Worm (Caenorhabditis elegans) whole organism, L1 larva: ENCODE results near the gene srg-45.
A peak's percentile ranks its signal among the peaks of the same experiment; 100 is the strongest.

Source experiments
- C16A3.4 ChIP-seq: fragments of 150-350 bp; optimal IDR thresholded peaks from 2 replicates; lab custom pipeline; 2014; ENCODE audit warnings: missing biosample characterization, missing genetic modification characterization
- F16B12.6 ChIP-seq: fragments of 150-350 bp; optimal IDR thresholded peaks from 2 replicates; lab custom pipeline; 2014; ENCODE audit warnings: missing biosample characterization, missing genetic modification characterization
- aly-2 ChIP-seq: fragments of 150-350 bp; optimal IDR thresholded peaks from 2 replicates; lab custom pipeline; 2014; ENCODE audit warnings: missing biosample characterization, missing genetic modification characterization
- ceh-82 ChIP-seq, 3 experiments: fragments of 150-350 bp in 1 of 3; sonication (generic microtip) in 2 of 3; optimal IDR thresholded peaks; 2 replicates each; lab custom pipeline; 2014 to 2017; ENCODE audit warnings: missing biosample characterization in 3 of 3, missing genetic modification characterization in 3 of 3
- ceh-90 ChIP-seq: sonication (generic microtip); optimal IDR thresholded peaks from 2 replicates; lab custom pipeline; 2016; ENCODE audit warnings: missing genetic modification characterization, missing compliant biosample characterization
- ces-1 ChIP-seq: fragments of 150-350 bp; optimal IDR thresholded peaks from 2 replicates; lab custom pipeline; 2014; ENCODE audit warnings: missing biosample characterization, missing genetic modification reagents, missing genetic modification characterization
- dpl-1 ChIP-seq, 3 experiments: fragments of 150-350 bp in 2 of 3; sonication (generic microtip) in 1 of 3; optimal IDR thresholded peaks; 2 replicates each; lab custom pipeline; 2014 to 2017; ENCODE audit warnings: missing biosample characterization in 3 of 3, missing genetic modification characterization in 3 of 3, missing genetic modification reagents in 3 of 3
- efl-1 ChIP-seq, 4 experiments: fragments of 150-350 bp; optimal IDR thresholded peaks in 3 of 4; peaks in 1 of 4; 1 replicate in 1 of 4; 2 replicates in 3 of 4; lab custom pipeline; 2014; ENCODE audit warnings: missing biosample characterization in 2 of 4, missing genetic modification characterization in 2 of 4, missing genetic modification reagents in 2 of 4
- efl-3 ChIP-seq: fragments of 200-800 bp; sonication (Bioruptor generic); optimal IDR thresholded peaks from 2 replicates; lab custom pipeline; 2018; ENCODE audit warnings: mild to moderate bottlenecking, missing genetic modification characterization, missing compliant biosample characterization
- egl-13 ChIP-seq: sonication (generic microtip); optimal IDR thresholded peaks from 2 replicates; lab custom pipeline; 2016; ENCODE audit warnings: missing genotype, missing genetic modification reagents, missing genetic modification characterization, missing compliant biosample characterization
- egl-27 ChIP-seq, 2 experiments: fragments of 150-350 bp in 1 of 2; sonication (generic microtip); optimal IDR thresholded peaks; 3 replicates each; lab custom pipeline; 2017 to 2018; ENCODE audit warnings: missing biosample characterization in 2 of 2, missing genetic modification characterization in 2 of 2, missing genetic modification reagents in 2 of 2
- elt-2 ChIP-seq: sonication (generic microtip); optimal IDR thresholded peaks from 2 replicates; lab custom pipeline; 2016; ENCODE audit warnings: missing genetic modification characterization, mild to moderate bottlenecking, inconsistent platforms, missing compliant biosample characterization, missing genetic modification reagents
- ets-5 ChIP-seq: fragments of 200-800 bp; sonication (Bioruptor generic); IDR thresholded peaks from 2 replicates; pipeline ENCODE4 v1.3.6; 2022; ENCODE audit warnings: missing genetic modification characterization, missing compliant biosample characterization
- fkh-4 ChIP-seq: sonication (generic microtip); optimal IDR thresholded peaks from 2 replicates; lab custom pipeline; 2016; ENCODE audit warnings: missing compliant biosample characterization, missing genetic modification characterization, borderline replicate concordance
- hlh-17 ChIP-seq: fragments of 200-800 bp; sonication (Bioruptor generic); optimal IDR thresholded peaks from 2 replicates; lab custom pipeline; 2018; ENCODE audit warnings: missing genetic modification characterization, mild to moderate bottlenecking, missing compliant biosample characterization, moderate library complexity, borderline replicate concordance
- hlh-4 ChIP-seq: sonication (generic microtip); optimal IDR thresholded peaks from 2 replicates; lab custom pipeline; 2016; ENCODE audit warnings: mild to moderate bottlenecking, missing genetic modification characterization, missing compliant biosample characterization
- hpl-2 ChIP-seq: fragments of 150-350 bp; optimal IDR thresholded peaks from 2 replicates; lab custom pipeline; 2014; ENCODE audit warnings: missing biosample characterization, missing genetic modification reagents, missing genetic modification characterization
- irx-1 ChIP-seq: sonication (generic microtip); optimal IDR thresholded peaks from 2 replicates; lab custom pipeline; 2016; ENCODE audit warnings: missing genetic modification characterization, missing compliant biosample characterization
- jun-1 ChIP-seq: fragments of 150-350 bp; optimal IDR thresholded peaks from 2 replicates; lab custom pipeline; 2014; ENCODE audit warnings: missing biosample characterization, missing genetic modification reagents, missing genetic modification characterization
- lin-14 ChIP-seq: fragments of 200-800 bp; sonication (Bioruptor generic); optimal IDR thresholded peaks from 2 replicates; lab custom pipeline; 2018; ENCODE audit warnings: mild to moderate bottlenecking, missing genetic modification characterization, moderate library complexity, missing compliant biosample characterization
- lin-15B ChIP-seq: fragments of 150-350 bp; sonication (generic microtip); optimal IDR thresholded peaks from 3 replicates; lab custom pipeline; 2014; ENCODE audit warnings: missing biosample characterization, missing genetic modification characterization
- lin-35 ChIP-seq, 2 experiments: fragments of 150-350 bp; optimal IDR thresholded peaks; 2 replicates each; lab custom pipeline; 2014; ENCODE audit warnings: missing biosample characterization in 2 of 2, missing genetic modification characterization in 2 of 2, missing genetic modification reagents in 2 of 2
- lin-39 ChIP-seq: fragments of 150-350 bp; optimal IDR thresholded peaks from 2 replicates; lab custom pipeline; 2014; ENCODE audit warnings: missing biosample characterization, missing genetic modification reagents, missing genetic modification characterization
- lir-3 ChIP-seq: sonication (generic microtip); optimal IDR thresholded peaks from 2 replicates; lab custom pipeline; 2016; ENCODE audit warnings: mild to moderate bottlenecking, missing genetic modification characterization, moderate library complexity, missing compliant biosample characterization; ENCODE audit not compliant: poor library complexity
- lsy-2 ChIP-seq, 2 experiments: fragments of 150-350 bp; optimal IDR thresholded peaks; 2 replicates each; lab custom pipeline; 2014; ENCODE audit warnings: missing biosample characterization in 2 of 2, missing genetic modification characterization in 2 of 2
- mab-9 ChIP-seq: fragments of 200-800 bp; sonication (Bioruptor generic); IDR thresholded peaks from 2 replicates; pipeline ENCODE4 v1.3.6; 2022; ENCODE audit warnings: missing genetic modification reagents, missing genetic modification characterization, missing compliant biosample characterization
- mdl-1 ChIP-seq, 2 experiments: fragments of 150-350 bp; optimal IDR thresholded peaks; 2 replicates each; lab custom pipeline; 2014 to 2017; ENCODE audit warnings: missing biosample characterization in 2 of 2, missing genetic modification characterization in 2 of 2, inconsistent platforms in 1 of 2
- mef-2 ChIP-seq: fragments of 150-350 bp; optimal IDR thresholded peaks from 2 replicates; lab custom pipeline; 2014; ENCODE audit warnings: missing biosample characterization, missing genetic modification characterization
- nhr-11 ChIP-seq: fragments of 150-350 bp; optimal IDR thresholded peaks from 2 replicates; lab custom pipeline; 2014; ENCODE audit warnings: missing biosample characterization, missing genetic modification characterization
- nhr-19 ChIP-seq: fragments of 200-800 bp; sonication (Bioruptor generic); conservative IDR thresholded peaks from 2 replicates; pipeline ENCODE4 v1.3.6; 2022; ENCODE audit warnings: missing genetic modification characterization, missing compliant biosample characterization
- nhr-20 ChIP-seq: sonication (generic microtip); optimal IDR thresholded peaks from 2 replicates; lab custom pipeline; 2016; ENCODE audit warnings: mild to moderate bottlenecking, missing genetic modification characterization, missing compliant biosample characterization
- nhr-237 ChIP-seq: fragments of 150-350 bp; optimal IDR thresholded peaks from 2 replicates; lab custom pipeline; 2014; ENCODE audit warnings: missing biosample characterization, missing genetic modification characterization
- nhr-28 ChIP-seq: fragments of 150-350 bp; optimal IDR thresholded peaks from 2 replicates; lab custom pipeline; 2014; ENCODE audit warnings: missing biosample characterization, missing genetic modification characterization
- nhr-47 ChIP-seq: sonication (generic microtip); optimal IDR thresholded peaks from 2 replicates; lab custom pipeline; 2016; ENCODE audit warnings: mild to moderate bottlenecking, missing genetic modification characterization, moderate library complexity, missing compliant biosample characterization
- nhr-71 ChIP-seq: sonication (generic microtip); optimal IDR thresholded peaks from 2 replicates; lab custom pipeline; 2016; ENCODE audit warnings: mild to moderate bottlenecking, missing genetic modification characterization, moderate library complexity, missing compliant biosample characterization
- nhr-85 ChIP-seq: sonication (generic microtip); peaks from one replicate; lab custom pipeline; 2016; ENCODE audit warnings: missing genetic modification characterization, inconsistent platforms, missing compliant biosample characterization
- nhr-90 ChIP-seq: sonication (generic microtip); optimal IDR thresholded peaks from 2 replicates; lab custom pipeline; 2016; ENCODE audit warnings: mild to moderate bottlenecking, missing genetic modification characterization, missing compliant biosample characterization; ENCODE audit not compliant: poor library complexity
- pax-3 ChIP-seq: fragments of 200-800 bp; sonication (Bioruptor generic); optimal IDR thresholded peaks from 2 replicates; lab custom pipeline; 2018; ENCODE audit warnings: mild to moderate bottlenecking, missing genetic modification characterization, moderate library complexity, missing compliant biosample characterization
- rnt-1 ChIP-seq: sonication (generic microtip); optimal IDR thresholded peaks from 2 replicates; lab custom pipeline; 2016; ENCODE audit warnings: mild to moderate bottlenecking, missing genetic modification characterization, moderate library complexity, missing compliant biosample characterization
- snu-23 ChIP-seq: sonication (generic microtip); optimal IDR thresholded peaks from 2 replicates; lab custom pipeline; 2016; ENCODE audit warnings: missing genetic modification characterization, missing compliant biosample characterization
- sptf-1 ChIP-seq: fragments of 150-350 bp; optimal IDR thresholded peaks from 2 replicates; lab custom pipeline; 2014; ENCODE audit warnings: missing biosample characterization, missing genetic modification characterization
- swsn-7 ChIP-seq: sonication (generic microtip); optimal IDR thresholded peaks from 2 replicates; lab custom pipeline; 2016; ENCODE audit warnings: missing genetic modification characterization, missing compliant biosample characterization
- tbx-2 ChIP-seq: sonication (generic microtip); optimal IDR thresholded peaks from 2 replicates; lab custom pipeline; 2016; ENCODE audit warnings: missing genetic modification characterization, missing compliant biosample characterization
- unc-130 ChIP-seq: fragments of 150-350 bp; optimal IDR thresholded peaks from 2 replicates; lab custom pipeline; 2017; ENCODE audit warnings: missing biosample characterization, missing genetic modification characterization, inconsistent platforms
- unc-86 ChIP-seq: sonication (generic microtip); optimal IDR thresholded peaks from 2 replicates; lab custom pipeline; 2016; ENCODE audit warnings: missing genetic modification characterization, missing compliant biosample characterization
- unc-98 ChIP-seq: fragments of 200-800 bp; sonication (Bioruptor generic); IDR thresholded peaks from 2 replicates; pipeline ENCODE4 v1.3.6; 2022; ENCODE audit warnings: missing genetic modification characterization, missing compliant biosample characterization
- vab-15 ChIP-seq: sonication (generic microtip); optimal IDR thresholded peaks from 2 replicates; lab custom pipeline; 2017; ENCODE audit warnings: missing genotype, mild to moderate bottlenecking, missing genetic modification characterization, missing compliant biosample characterization
- zag-1 ChIP-seq: fragments of 150-350 bp; optimal IDR thresholded peaks from 2 replicates; lab custom pipeline; 2014; ENCODE audit warnings: missing biosample characterization, missing genetic modification characterization
- ztf-4 ChIP-seq: fragments of 150-350 bp; optimal IDR thresholded peaks from 2 replicates; lab custom pipeline; 2014; ENCODE audit warnings: missing biosample characterization, missing genetic modification characterization

The srg-45 gene

DNA sequence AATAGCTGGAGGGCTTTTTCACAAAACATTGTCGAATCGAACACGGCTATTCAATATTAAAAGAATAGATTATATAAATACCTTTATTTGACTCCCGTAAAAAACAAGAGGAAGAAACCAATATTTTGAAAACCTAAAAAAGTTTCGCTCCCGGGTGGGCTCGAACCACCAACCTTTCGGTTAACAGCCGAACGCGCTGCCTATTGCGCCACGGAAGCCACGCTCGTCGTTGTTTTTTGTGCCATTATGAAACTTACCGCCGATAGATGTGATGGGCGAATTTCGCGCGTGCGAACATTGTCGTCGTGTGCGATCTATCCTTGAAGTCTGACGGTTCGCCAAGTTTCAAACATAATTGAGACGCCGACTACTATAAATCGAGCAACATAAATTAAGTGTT is 24.5 kb downstream of the srg-45 start:
- peak; percentile 30 to 45 for TF ChIP-seq lin-35 (GFP tag; optimal IDR thresholded peaks at IDR 0.05; lab: Kevin White, UChicago)
- peak; percentile 29 to 51 for TF ChIP-seq lsy-2 (tag; optimal IDR thresholded peaks at IDR 0.05; lab: Kevin White, UChicago)
- no peak for TF ChIP-seq hlh-4 (tag; lab: Kevin White, UChicago)
- TF ChIP-seq ceh-90 (tag; lab: Kevin White, UChicago): no peak
- no peak for TF ChIP-seq egl-13 (tag; lab: Kevin White, UChicago)
- peak; percentile 55 for TF ChIP-seq nhr-71
- no peak for TF ChIP-seq unc-130
- peak; percentile 38; the same call in 1 of the 2 replicates for TF ChIP-seq nhr-19
- no peak for TF ChIP-seq ces-1
- peak; percentile 50 for TF ChIP-seq rnt-1
- TF ChIP-seq ceh-82 (tag; optimal IDR thresholded peaks at IDR 0.05; lab: Kevin White, UChicago): peak in 1 of 3 experiments; percentile 30
- peak in 1 of 2 experiments; percentile 42 for TF ChIP-seq mdl-1 (tag; optimal IDR thresholded peaks at IDR 0.05; lab: Kevin White, UChicago)
- peak; percentile 54 for TF ChIP-seq snu-23
- peak in 2 of 3 experiments; percentile 22 to 32 for TF ChIP-seq dpl-1 (GFP tag; optimal IDR thresholded peaks at IDR 0.05; lab: Kevin White, UChicago)
- peak in 1 of 2 experiments; percentile 43 for TF ChIP-seq efl-1 (optimal IDR thresholded peaks at IDR 0.05; lab: Kevin White, UChicago)
- TF ChIP-seq efl-1 (GFP tag; optimal IDR thresholded peaks at IDR 0.05 in 1 of 2; lab: Kevin White, UChicago): peak; percentile 29 to 94
- TF ChIP-seq mab-9: no peak
- TF ChIP-seq hpl-2 (GFP tag; lab: Kevin White, UChicago): no peak
- peak; percentile 20 for TF ChIP-seq lin-14 (GFP tag; lab: Kevin White, UChicago)
- TF ChIP-seq C16A3.4 (tag; lab: Kevin White, UChicago): peak; percentile 8
- TF ChIP-seq nhr-85 (tag; lab: Kevin White, UChicago): peak; percentile 71
- TF ChIP-seq nhr-90 (tag; lab: Kevin White, UChicago): peak; percentile 29
- no peak for TF ChIP-seq unc-86
- TF ChIP-seq jun-1 (tag; lab: Kevin White, UChicago): no peak
- TF ChIP-seq nhr-47 (tag; lab: Kevin White, UChicago): peak; percentile 33
- peak; percentile 10 for TF ChIP-seq nhr-20 (tag; lab: Kevin White, UChicago)

DNA sequence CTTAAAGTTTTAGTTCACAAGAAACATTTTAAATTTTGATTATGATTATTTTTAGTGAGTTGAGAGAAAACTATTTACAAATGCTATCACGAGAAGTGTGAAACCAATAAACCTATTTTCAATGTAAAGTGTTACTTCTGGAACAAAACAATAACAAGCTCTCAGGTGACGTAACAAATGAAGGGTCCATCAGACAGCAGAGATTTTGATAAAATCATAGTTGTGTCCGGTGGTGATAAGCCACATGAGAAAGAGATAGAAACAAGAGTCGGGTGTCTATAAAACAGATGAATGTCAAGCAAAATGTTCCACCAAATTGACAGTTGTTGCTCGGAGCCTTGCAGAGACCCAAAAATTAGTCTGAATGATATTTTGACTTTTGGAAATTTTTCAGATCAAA is 27.1 kb downstream of the srg-45 start:
- no peak for TF ChIP-seq aly-2
- TF ChIP-seq nhr-90 (tag; lab: Kevin White, UChicago): no peak
- no peak for TF ChIP-seq vab-15 (tag; lab: Kevin White, UChicago)
- TF ChIP-seq unc-130: peak; percentile 2
- no peak for TF ChIP-seq nhr-20 (tag; lab: Kevin White, UChicago)
- no peak for TF ChIP-seq ets-5 (GFP tag; lab: Robert Waterston, UW)
- no peak for TF ChIP-seq unc-86
- TF ChIP-seq egl-27 (tag; optimal IDR thresholded peaks at IDR 0.05; lab: Kevin White, UChicago): no peak
- TF ChIP-seq nhr-11 (tag; lab: Kevin White, UChicago): no peak
- TF ChIP-seq efl-3 (GFP tag; lab: Kevin White, UChicago): no peak
- no peak for TF ChIP-seq lir-3 (tag; lab: Kevin White, UChicago)
- no peak for TF ChIP-seq zag-1 (tag; lab: Kevin White, UChicago)
- no peak for TF ChIP-seq hlh-17 (GFP tag; lab: Kevin White, UChicago)
- TF ChIP-seq hpl-2 (GFP tag; lab: Kevin White, UChicago): no peak
- no peak for TF ChIP-seq lin-39 (tag; lab: Kevin White, UChicago)
- no peak for TF ChIP-seq C16A3.4 (tag; lab: Kevin White, UChicago)
- TF ChIP-seq mef-2 (tag; lab: Kevin White, UChicago): no peak
- TF ChIP-seq irx-1: no peak
- TF ChIP-seq elt-2 (tag; lab: Kevin White, UChicago): no peak
- no peak for TF ChIP-seq egl-13 (tag; lab: Kevin White, UChicago)
- no peak for TF ChIP-seq pax-3 (tag; lab: Kevin White, UChicago)
- TF ChIP-seq nhr-47 (tag; lab: Kevin White, UChicago): no peak
- TF ChIP-seq ceh-82 (tag; optimal IDR thresholded peaks at IDR 0.05; lab: Kevin White, UChicago): no peak
- no peak for TF ChIP-seq unc-98
- TF ChIP-seq lin-14 (GFP tag; lab: Kevin White, UChicago): peak; percentile 62
- no peak for TF ChIP-seq lin-15B
- TF ChIP-seq nhr-237: no peak
- TF ChIP-seq fkh-4 (tag; lab: Kevin White, UChicago): no peak
- TF ChIP-seq ces-1: no peak
- TF ChIP-seq jun-1 (tag; lab: Kevin White, UChicago): no peak
- no peak for TF ChIP-seq tbx-2 (tag; lab: Kevin White, UChicago)
- TF ChIP-seq ztf-4 (tag; lab: Kevin White, UChicago): no peak
- TF ChIP-seq nhr-28 (tag; lab: Kevin White, UChicago): no peak
- no peak for TF ChIP-seq snu-23
- no peak for TF ChIP-seq swsn-7 (tag; lab: Kevin White, UChicago)
- TF ChIP-seq F16B12.6 (tag; lab: Kevin White, UChicago): no peak
- TF ChIP-seq sptf-1 (tag; lab: Kevin White, UChicago): no peak
- peak in 1 of 2 experiments; percentile 23 for TF ChIP-seq lsy-2 (tag; optimal IDR thresholded peaks at IDR 0.05; lab: Kevin White, UChicago)
